Fruit fly (Drosophila melanogaster): ENCODE measurements around the gene Acp29AB.

DNA sequence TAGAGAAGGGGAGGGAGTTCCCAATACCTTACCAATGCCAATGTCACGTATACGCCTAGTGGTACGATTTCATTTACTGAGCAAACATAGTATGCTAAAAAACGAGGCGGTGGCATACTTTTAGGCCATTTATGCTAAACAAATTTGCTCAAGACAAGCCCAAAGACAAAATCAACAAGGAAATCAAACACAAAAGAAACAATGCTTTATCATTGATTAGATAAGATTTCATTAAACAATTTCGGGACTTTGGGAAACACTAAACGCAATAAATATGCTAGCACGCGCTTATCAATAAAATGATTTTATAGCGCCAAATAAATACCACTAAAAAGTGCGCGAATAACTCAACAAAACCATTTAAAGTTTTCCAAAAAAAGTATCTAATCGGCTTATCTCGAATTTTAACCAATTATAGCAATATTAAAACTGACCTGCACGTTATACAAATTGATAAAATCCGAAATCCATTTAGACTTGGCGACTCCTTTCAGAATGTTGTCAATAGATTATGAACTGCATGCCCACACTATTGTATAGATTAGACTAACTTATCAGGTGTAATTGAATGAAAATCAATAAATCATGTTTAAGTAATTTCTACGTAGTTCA lies 42.4 kb downstream of the Acp29AB start:
- TF ChIP-seq CG13204 (GFP tag; optimal IDR thresholded peaks at IDR 0.05) (no peak), fd96Ca (GFP tag; IDR thresholded peaks at IDR 0.05) (no peak)

Data from whole organism, pupa.